Worm (Caenorhabditis elegans) whole organism, L1 larva: ENCODE measurements around the gene lim-4.

Source experiments
- aha-1 ChIP-seq: fragments of 150-350 bp; optimal IDR thresholded peaks from 2 replicates; lab custom pipeline; 2014; ENCODE audit warnings: missing biosample characterization, missing genetic modification characterization
- blmp-1 ChIP-seq: fragments of 150-350 bp; optimal IDR thresholded peaks from 2 replicates; lab custom pipeline; 2014; ENCODE audit warnings: missing biosample characterization, missing genetic modification characterization
- ceh-88 ChIP-seq: fragments of 200-800 bp; sonication (Bioruptor generic); IDR thresholded peaks from 2 replicates; pipeline ENCODE4 v1.3.6; 2022; ENCODE audit warnings: missing genetic modification characterization, missing compliant biosample characterization
- elt-2 ChIP-seq: sonication (generic microtip); optimal IDR thresholded peaks from 2 replicates; lab custom pipeline; 2016; ENCODE audit warnings: missing genetic modification characterization, mild to moderate bottlenecking, inconsistent platforms, missing compliant biosample characterization, missing genetic modification reagents
- fkh-8 ChIP-seq: sonication (generic microtip); optimal IDR thresholded peaks from 2 replicates; lab custom pipeline; 2016; ENCODE audit warnings: mild to moderate bottlenecking, missing genetic modification characterization, missing compliant biosample characterization
- fos-1 ChIP-seq: fragments of 150-350 bp; optimal IDR thresholded peaks from 2 replicates; lab custom pipeline; 2014; ENCODE audit warnings: missing biosample characterization, missing genetic modification characterization
- grh-1 ChIP-seq: fragments of 200-800 bp; sonication (Bioruptor generic); IDR thresholded peaks from 2 replicates; pipeline ENCODE4 v1.3.6; 2022; ENCODE audit warnings: missing genetic modification reagents, missing genetic modification characterization, missing compliant biosample characterization
- hlh-17 ChIP-seq: fragments of 200-800 bp; sonication (Bioruptor generic); optimal IDR thresholded peaks from 2 replicates; lab custom pipeline; 2018; ENCODE audit warnings: missing genetic modification characterization, mild to moderate bottlenecking, missing compliant biosample characterization, moderate library complexity, borderline replicate concordance
- lin-14 ChIP-seq: fragments of 200-800 bp; sonication (Bioruptor generic); optimal IDR thresholded peaks from 2 replicates; lab custom pipeline; 2018; ENCODE audit warnings: mild to moderate bottlenecking, missing genetic modification characterization, moderate library complexity, missing compliant biosample characterization
- lin-15B ChIP-seq: fragments of 150-350 bp; sonication (generic microtip); optimal IDR thresholded peaks from 3 replicates; lab custom pipeline; 2014; ENCODE audit warnings: missing biosample characterization, missing genetic modification characterization
- lin-35 ChIP-seq, 2 experiments: fragments of 150-350 bp; optimal IDR thresholded peaks; 2 replicates each; lab custom pipeline; 2014; ENCODE audit warnings: missing biosample characterization in 2 of 2, missing genetic modification characterization in 2 of 2, missing genetic modification reagents in 2 of 2
- lin-39 ChIP-seq: fragments of 150-350 bp; optimal IDR thresholded peaks from 2 replicates; lab custom pipeline; 2014; ENCODE audit warnings: missing biosample characterization, missing genetic modification reagents, missing genetic modification characterization
- lir-3 ChIP-seq: sonication (generic microtip); optimal IDR thresholded peaks from 2 replicates; lab custom pipeline; 2016; ENCODE audit warnings: mild to moderate bottlenecking, missing genetic modification characterization, moderate library complexity, missing compliant biosample characterization; ENCODE audit not compliant: poor library complexity
- lsy-2 ChIP-seq, 2 experiments: fragments of 150-350 bp; optimal IDR thresholded peaks; 2 replicates each; lab custom pipeline; 2014; ENCODE audit warnings: missing biosample characterization in 2 of 2, missing genetic modification characterization in 2 of 2
- mdl-1 ChIP-seq, 2 experiments: fragments of 150-350 bp; optimal IDR thresholded peaks; 2 replicates each; lab custom pipeline; 2014 to 2017; ENCODE audit warnings: missing biosample characterization in 2 of 2, missing genetic modification characterization in 2 of 2, inconsistent platforms in 1 of 2
- mep-1 ChIP-seq: fragments of 150-350 bp; optimal IDR thresholded peaks from 2 replicates; lab custom pipeline; 2014; ENCODE audit warnings: missing biosample characterization, missing genetic modification characterization
- nhr-20 ChIP-seq: sonication (generic microtip); optimal IDR thresholded peaks from 2 replicates; lab custom pipeline; 2016; ENCODE audit warnings: mild to moderate bottlenecking, missing genetic modification characterization, missing compliant biosample characterization
- nhr-28 ChIP-seq: fragments of 150-350 bp; optimal IDR thresholded peaks from 2 replicates; lab custom pipeline; 2014; ENCODE audit warnings: missing biosample characterization, missing genetic modification characterization
- nhr-47 ChIP-seq: sonication (generic microtip); optimal IDR thresholded peaks from 2 replicates; lab custom pipeline; 2016; ENCODE audit warnings: mild to moderate bottlenecking, missing genetic modification characterization, moderate library complexity, missing compliant biosample characterization
- nhr-71 ChIP-seq: sonication (generic microtip); optimal IDR thresholded peaks from 2 replicates; lab custom pipeline; 2016; ENCODE audit warnings: mild to moderate bottlenecking, missing genetic modification characterization, moderate library complexity, missing compliant biosample characterization
- nhr-76 ChIP-seq: sonication (generic microtip); optimal IDR thresholded peaks from 2 replicates; lab custom pipeline; 2017; ENCODE audit warnings: missing biosample characterization, missing genetic modification characterization
- nhr-77 ChIP-seq: fragments of 150-350 bp; optimal IDR thresholded peaks from 2 replicates; lab custom pipeline; 2014; ENCODE audit warnings: missing biosample characterization, missing genetic modification characterization
- nhr-85 ChIP-seq: sonication (generic microtip); peaks from one replicate; lab custom pipeline; 2016; ENCODE audit warnings: missing genetic modification characterization, inconsistent platforms, missing compliant biosample characterization
- nhr-90 ChIP-seq: sonication (generic microtip); optimal IDR thresholded peaks from 2 replicates; lab custom pipeline; 2016; ENCODE audit warnings: mild to moderate bottlenecking, missing genetic modification characterization, missing compliant biosample characterization; ENCODE audit not compliant: poor library complexity
- pax-3 ChIP-seq: fragments of 200-800 bp; sonication (Bioruptor generic); optimal IDR thresholded peaks from 2 replicates; lab custom pipeline; 2018; ENCODE audit warnings: mild to moderate bottlenecking, missing genetic modification characterization, moderate library complexity, missing compliant biosample characterization
- pqm-1 ChIP-seq: sonication (generic microtip); optimal IDR thresholded peaks from 3 replicates; lab custom pipeline; 2017; ENCODE audit warnings: missing biosample characterization, missing genetic modification characterization
- snu-23 ChIP-seq: sonication (generic microtip); optimal IDR thresholded peaks from 2 replicates; lab custom pipeline; 2016; ENCODE audit warnings: missing genetic modification characterization, missing compliant biosample characterization
- sup-37 ChIP-seq: fragments of 200-800 bp; sonication (Bioruptor generic); optimal IDR thresholded peaks from 2 replicates; lab custom pipeline; 2018; ENCODE audit warnings: mild to moderate bottlenecking, missing genetic modification characterization, missing compliant biosample characterization
- tbx-2 ChIP-seq: sonication (generic microtip); optimal IDR thresholded peaks from 2 replicates; lab custom pipeline; 2016; ENCODE audit warnings: missing genetic modification characterization, missing compliant biosample characterization
- tlp-1 ChIP-seq: fragments of 150-350 bp; optimal IDR thresholded peaks from 2 replicates; lab custom pipeline; 2014; ENCODE audit warnings: missing biosample characterization, missing genetic modification characterization
- unc-62 ChIP-seq: fragments of 150-350 bp; optimal IDR thresholded peaks from 2 replicates; lab custom pipeline; 2014; ENCODE audit warnings: missing biosample characterization, missing genetic modification reagents, missing genetic modification characterization
- ztf-11 ChIP-seq, 2 experiments: sonication (generic microtip); optimal IDR thresholded peaks; 2 replicates each; lab custom pipeline; 2016 to 2017; ENCODE audit warnings: missing genetic modification characterization in 2 of 2, missing biosample characterization in 1 of 2, missing compliant biosample characterization in 1 of 2
- ztf-4 ChIP-seq: fragments of 150-350 bp; optimal IDR thresholded peaks from 2 replicates; lab custom pipeline; 2014; ENCODE audit warnings: missing biosample characterization, missing genetic modification characterization

Gene lim-4

DNA sequence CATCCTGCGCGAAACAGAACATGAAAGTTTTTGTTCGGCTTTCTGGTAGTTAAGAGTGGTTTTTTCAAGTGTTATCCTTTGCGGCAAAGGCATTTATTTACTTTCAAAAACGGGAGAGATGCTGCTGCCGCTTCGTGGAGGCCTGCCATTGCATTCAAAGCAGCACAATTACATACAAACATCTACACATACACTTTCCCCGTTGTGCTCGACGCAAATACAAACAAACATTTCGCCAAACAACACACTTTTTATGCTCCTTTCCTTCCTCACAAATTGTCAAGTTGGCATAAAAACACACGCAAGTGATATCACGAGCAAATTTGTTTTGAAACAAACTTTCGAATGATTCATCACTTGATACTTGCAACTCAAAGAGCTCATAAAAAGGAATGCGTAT, 47.2 kb downstream of the lim-4 start (continued):
- TF ChIP-seq grh-1 (GFP tag; lab: Robert Waterston, UW) (no peak), pax-3 (no peak), mdl-1 (tag; optimal IDR thresholded peaks at IDR 0.05; lab: Kevin White, UChicago) (peak in 1 of 2 experiments; percentile 12), lir-3 (tag; lab: Kevin White, UChicago) (no peak), blmp-1 (tag; lab: Kevin White, UChicago) (no peak), tlp-1 (no peak), lin-39 (tag; lab: Kevin White, UChicago) (no peak), aha-1 (no peak), lin-15B (no peak), ztf-11 (tag; optimal IDR thresholded peaks at IDR 0.05; lab: Kevin White, UChicago) (no peak), nhr-28 (no peak), fkh-8 (tag; lab: Kevin White, UChicago) (no peak), ceh-88 (GFP tag; lab: Robert Waterston, UW) (no peak), sup-37 (no peak), tbx-2 (tag; lab: Kevin White, UChicago) (peak; percentile 45), nhr-77 (tag; lab: Kevin White, UChicago) (peak; percentile 44), fos-1 (tag; lab: Kevin White, UChicago) (no peak), lin-35 (GFP tag; optimal IDR thresholded peaks at IDR 0.05; lab: Kevin White, UChicago) (no peak)

ce11 chrX:3824907-3825689, 48.2 kb downstream of the lim-4 start:
- peak; percentile 68 for TF ChIP-seq elt-2 (tag; lab: Kevin White, UChicago)
- peak; percentile 35 for TF ChIP-seq blmp-1 (tag; lab: Kevin White, UChicago)
- TF ChIP-seq pqm-1 (tag; lab: Kevin White, UChicago), result no peak
- no peak for TF ChIP-seq ceh-88 (GFP tag; lab: Robert Waterston, UW)
- TF ChIP-seq nhr-85 (tag; lab: Kevin White, UChicago), result peak; percentile 72
- TF ChIP-seq aha-1, result no peak
- peak; percentile 25 for TF ChIP-seq lin-14 (GFP tag; lab: Kevin White, UChicago)
- TF ChIP-seq snu-23 (GFP tag; lab: Kevin White, UChicago), result peak; percentile 1
- no peak for TF ChIP-seq ztf-11 (tag; optimal IDR thresholded peaks at IDR 0.05; lab: Kevin White, UChicago)

DNA sequence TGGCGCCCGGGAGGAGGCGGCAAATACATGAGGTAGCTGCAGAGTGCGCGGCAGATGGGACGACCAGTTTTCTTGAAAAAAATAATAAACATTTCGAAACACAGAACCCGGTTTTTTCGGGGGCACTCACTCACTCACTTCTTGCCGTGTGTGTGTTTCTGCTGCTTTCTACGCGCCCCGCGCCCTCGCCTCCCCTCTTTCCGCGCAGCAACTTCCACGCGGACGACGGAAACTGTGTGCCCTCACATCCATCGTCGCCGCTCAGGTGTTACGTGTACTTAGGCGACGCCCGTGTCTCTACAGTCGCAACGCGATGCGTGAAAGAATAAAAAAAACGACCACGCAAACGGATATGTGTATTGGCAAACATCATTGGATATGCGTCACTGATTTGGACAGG, 48.9 kb downstream of the lim-4 start:
- TF ChIP-seq mep-1 (no peak), blmp-1 (tag; lab: Kevin White, UChicago) (peak; percentile 27), sup-37 (peak; percentile 1)

DNA sequence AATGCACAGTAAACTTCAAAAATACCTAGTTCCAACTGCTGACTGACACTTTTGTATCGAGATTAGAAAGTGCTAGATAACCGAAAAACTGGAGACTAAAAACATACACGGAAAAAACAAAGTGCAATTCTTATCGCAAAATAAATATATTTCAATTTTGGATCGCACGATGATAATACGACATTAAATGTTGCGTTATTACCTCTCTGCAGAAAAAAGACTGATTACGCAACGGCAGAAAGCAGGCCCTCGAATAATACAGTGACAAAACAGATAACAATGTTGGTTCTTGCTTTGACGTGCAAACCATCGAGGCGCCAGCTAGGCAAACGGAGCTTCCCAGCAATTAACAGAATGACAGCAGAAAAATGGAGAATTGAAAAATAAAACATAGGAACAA, 49.5 kb downstream of the lim-4 start:
- TF ChIP-seq unc-62 (GFP tag; lab: Kevin White, UChicago) (no peak), nhr-47 (tag; lab: Kevin White, UChicago) (no peak), elt-2 (tag; lab: Kevin White, UChicago) (peak; percentile 98), nhr-71 (peak; percentile 19), hlh-17 (no peak), lin-35 (GFP tag; optimal IDR thresholded peaks at IDR 0.05; lab: Kevin White, UChicago) (peak in 1 of 2 experiments; percentile 42), lsy-2 (tag; optimal IDR thresholded peaks at IDR 0.05; lab: Kevin White, UChicago) (no peak), tlp-1 (peak; percentile 68), nhr-76 (tag; lab: Kevin White, UChicago) (no peak), ztf-4 (tag; lab: Kevin White, UChicago) (no peak), nhr-20 (tag; lab: Kevin White, UChicago) (peak; percentile 14), lin-14 (GFP tag; lab: Kevin White, UChicago) (peak; percentile 32), nhr-90 (peak; percentile 43), pqm-1 (tag; lab: Kevin White, UChicago) (peak; percentile 92)
